Worm (Caenorhabditis elegans): ENCODE data around the gene C01G5.9.

C01G5.9 gene

DNA sequence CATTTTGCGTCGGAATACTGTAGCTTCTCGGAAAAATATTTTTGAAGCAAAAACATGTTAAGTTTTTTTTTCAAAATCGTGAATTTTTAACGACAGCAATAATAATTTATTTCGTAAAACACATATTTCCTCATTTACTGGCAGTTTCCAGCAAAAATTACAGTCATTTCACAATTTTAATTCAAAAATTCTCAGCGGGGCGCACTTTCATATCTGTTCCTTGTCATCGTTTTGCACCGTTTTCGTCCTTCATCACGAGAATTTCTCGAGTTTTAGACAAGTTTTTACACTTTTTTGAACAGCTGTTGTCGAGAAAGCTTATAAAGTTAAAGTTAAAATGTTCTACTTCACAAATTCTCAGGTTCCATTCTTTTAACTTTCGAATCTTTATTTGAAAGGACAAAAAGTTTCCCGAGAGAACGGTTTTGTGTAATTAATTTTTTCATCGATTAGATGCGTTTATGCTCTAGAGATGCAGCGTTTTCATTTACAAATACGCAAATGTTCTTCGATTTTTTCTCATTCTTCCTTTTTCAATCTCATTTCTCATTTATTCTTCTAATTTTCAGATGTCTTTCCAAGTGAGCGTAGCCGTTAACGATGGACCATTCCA lies 2.7 kb downstream of the C01G5.9 start, which contains the start of gene ddi-1:
TSS of gene ddi-1 (plus strand) at position 563 of the 613 bp plus-strand sequence.
- TF ChIP-seq unc-62 (GFP tag; optimal IDR thresholded peaks at IDR 0.05) = no peak

DNA sequence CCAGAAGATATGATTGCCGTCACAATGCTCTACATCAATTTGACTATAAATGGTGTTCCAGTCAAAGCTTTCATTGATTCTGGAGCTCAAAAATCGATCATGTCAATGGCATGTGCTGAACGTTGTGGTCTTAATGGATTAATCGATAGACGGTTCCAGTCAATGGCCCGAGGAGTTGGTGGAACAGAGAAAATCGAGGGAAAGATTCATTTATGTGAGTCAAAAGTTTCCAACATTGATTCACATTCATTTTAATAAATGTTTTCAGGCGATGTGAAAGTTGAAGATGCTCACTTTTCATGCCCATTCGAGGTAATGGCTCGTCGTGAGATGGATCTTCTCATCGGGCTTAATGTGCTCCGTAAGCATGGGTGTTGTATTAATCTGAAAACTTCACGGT lies 4.1 kb downstream of the C01G5.9 start:
- TF ChIP-seq unc-62 (GFP tag; optimal IDR thresholded peaks at IDR 0.05) = no peak

DNA sequence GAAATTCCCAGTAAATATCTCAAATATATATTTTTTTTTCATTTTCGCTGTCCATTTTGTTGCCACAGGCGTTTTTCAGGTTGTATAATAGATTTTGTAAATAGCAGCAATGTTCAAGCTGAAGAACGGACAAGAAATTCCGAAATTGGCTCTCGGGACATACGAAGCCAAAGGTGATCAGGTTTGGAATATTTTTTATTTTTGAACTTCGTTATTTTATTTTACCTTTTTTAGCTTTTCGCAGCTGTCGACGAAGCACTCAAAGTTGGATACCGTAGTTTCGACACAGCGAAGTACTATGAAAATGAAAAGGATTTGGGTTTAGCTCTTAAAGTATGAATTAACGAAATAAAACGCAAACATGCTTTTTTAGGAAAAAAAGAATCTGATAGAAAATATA lies 4.8 kb downstream of the C01G5.9 start, which contains the start of gene C01G5.5:
TSS of gene C01G5.5 (plus strand) at position 80 of the 400 bp plus-strand sequence.
- no peak for TF ChIP-seq unc-62 (GFP tag; optimal IDR thresholded peaks at IDR 0.05)

DNA sequence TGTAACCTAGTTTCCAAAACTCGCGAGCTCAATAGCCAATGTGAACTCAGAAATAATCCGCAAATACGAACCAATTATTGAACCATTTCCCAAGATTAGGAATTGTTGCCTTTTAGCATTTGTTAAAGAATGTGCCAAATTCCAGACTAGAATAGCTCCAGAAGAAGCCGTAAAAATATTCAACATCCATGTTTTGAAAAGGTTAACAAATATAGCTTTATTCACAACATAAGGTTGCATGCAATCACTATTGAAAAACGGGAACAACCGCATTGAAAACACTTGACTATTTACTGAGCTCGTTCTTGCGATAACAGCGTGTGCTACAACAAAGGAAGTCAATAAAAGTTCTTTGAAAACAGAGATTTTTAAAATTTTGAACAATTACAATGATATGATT lies 6.8 kb downstream of the C01G5.9 start:
- no peak for TF ChIP-seq unc-62 (GFP tag; optimal IDR thresholded peaks at IDR 0.05)

DNA sequence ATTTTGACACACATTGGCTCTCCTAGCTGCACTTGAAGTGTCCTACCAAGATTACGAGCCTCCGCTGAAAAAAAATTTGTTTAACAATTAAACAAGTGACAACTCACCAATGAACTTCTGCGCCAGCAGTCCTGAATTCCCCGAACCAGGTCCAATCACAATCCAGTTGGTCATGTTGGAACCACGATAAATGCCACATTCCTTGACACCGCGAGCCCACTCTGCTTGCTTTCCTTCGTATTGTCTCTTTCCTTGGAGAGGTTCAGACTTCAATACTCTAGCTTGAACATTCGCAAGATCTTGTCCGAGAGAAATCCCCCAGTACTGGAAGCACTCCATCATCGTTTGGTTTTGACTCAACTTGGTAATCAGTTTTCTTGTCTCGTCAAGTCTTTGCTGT lies 8.5 kb downstream of the C01G5.9 start:
- TF ChIP-seq unc-62 (GFP tag; optimal IDR thresholded peaks at IDR 0.05) = no peak

DNA sequence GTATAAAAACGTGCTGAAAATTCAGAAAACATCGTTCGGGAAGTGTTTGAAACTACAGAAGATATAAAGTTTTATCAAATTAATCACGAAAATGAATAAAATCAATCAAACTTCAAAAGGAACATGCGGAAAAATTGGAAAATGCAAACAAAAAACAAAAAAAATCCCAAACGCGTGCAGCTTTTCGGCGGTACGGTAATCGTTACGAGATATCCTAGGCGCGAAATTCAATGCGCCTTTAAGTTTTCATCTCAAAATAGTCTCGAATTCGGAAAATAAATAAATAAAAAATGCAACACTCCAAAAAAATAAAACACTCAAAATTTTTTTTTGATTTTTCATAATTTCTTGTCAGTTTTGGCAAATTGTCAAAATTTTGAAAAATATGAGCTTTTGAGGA lies 10.1 kb downstream of the C01G5.9 start:
- no peak for TF ChIP-seq unc-62 (GFP tag; optimal IDR thresholded peaks at IDR 0.05)

DNA sequence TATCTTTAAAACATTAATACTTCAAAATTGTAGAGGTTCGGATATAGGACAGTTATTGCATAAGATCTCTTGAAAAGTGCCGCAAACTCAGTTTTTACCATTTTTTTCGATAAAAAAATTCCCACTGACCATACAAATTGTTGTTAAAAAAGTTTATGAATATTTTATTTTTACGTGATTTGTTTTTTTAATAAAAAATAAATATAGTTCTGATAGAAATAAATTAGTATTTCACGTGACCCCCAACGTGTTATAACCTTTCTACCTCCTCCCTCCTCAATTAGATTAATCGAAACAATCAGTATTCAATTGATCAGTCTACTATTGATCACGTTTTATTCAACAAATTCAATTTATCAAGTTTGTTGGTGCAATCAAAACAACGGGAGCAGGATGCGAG lies 11.8 kb downstream of the C01G5.9 start, which contains the start of gene C01G5.4:
TSS of gene C01G5.4 (plus strand) at position 301 of the 400 bp plus-strand sequence.
- TF ChIP-seq unc-62 (GFP tag; optimal IDR thresholded peaks at IDR 0.05) = no peak

DNA sequence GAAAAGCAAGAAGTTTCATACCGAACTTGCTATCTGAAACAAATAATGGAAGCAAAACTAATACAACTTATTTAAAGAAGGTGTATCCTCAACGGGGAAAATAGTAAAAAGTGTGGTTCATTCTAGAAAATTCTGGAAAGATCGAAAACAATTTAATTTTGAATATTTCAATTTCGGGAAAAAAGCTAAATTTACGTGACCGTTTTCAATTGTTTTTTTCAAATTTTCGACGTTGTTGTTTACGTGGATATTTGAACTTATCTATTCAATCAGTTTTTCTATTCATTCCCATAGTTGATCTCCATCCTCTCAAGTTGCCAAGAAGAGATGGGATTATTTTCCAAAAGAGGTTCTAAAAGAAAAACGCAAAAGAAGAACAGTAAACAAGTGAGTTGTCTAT lies 16.2 kb downstream of the C01G5.9 start, which contains the start of gene C01G5.3:
TSS of gene C01G5.3 (plus strand) at position 301 of the 400 bp plus-strand sequence.
- no peak for TF ChIP-seq unc-62 (GFP tag; optimal IDR thresholded peaks at IDR 0.05)

DNA sequence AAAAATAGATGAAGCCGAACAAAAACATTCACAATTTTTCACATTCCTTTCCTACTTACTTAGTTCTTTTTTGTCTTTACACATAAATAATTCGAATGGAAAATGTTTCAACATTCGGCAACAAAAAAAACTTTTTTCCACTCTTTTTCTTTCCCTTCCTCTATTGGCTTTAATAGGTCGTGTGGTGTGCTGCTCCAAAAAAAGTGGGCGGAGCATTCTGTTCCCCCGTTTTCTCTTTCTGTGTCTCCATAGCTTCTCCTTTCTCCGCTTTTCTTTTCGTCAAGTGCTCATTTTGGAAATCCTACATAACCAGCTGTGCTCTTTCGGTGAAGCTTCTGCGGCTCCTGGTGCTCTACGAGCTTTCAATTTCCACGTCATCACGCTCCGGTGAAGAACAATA lies 21.7 kb downstream of the C01G5.9 start, which contains the start of gene C01G5.25:
TSS of gene C01G5.25 (plus strand) at position 250 of the 400 bp plus-strand sequence.
- no peak for TF ChIP-seq unc-62 (GFP tag; optimal IDR thresholded peaks at IDR 0.05)

DNA sequence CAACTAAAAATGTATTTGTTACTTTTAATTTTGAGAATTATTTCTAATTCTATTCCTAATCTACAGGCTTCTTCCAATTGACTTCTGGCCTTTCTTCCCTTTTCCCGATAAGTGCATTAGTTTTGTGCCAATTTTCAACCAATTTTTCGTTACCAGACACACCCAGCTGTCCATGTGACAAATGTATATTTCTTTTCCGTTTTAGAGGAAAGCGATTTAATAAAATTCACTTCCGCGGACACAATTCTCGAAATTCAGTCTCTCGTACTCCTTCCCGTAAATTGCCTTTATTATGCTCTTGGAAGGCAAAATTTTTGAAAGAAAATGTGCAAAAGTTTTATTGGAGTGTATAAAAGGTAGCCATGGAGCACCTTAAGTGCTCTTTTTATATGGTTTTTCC lies 23.3 kb downstream of the C01G5.9 start:
- TF ChIP-seq unc-62 (GFP tag; optimal IDR thresholded peaks at IDR 0.05) = no peak

DNA sequence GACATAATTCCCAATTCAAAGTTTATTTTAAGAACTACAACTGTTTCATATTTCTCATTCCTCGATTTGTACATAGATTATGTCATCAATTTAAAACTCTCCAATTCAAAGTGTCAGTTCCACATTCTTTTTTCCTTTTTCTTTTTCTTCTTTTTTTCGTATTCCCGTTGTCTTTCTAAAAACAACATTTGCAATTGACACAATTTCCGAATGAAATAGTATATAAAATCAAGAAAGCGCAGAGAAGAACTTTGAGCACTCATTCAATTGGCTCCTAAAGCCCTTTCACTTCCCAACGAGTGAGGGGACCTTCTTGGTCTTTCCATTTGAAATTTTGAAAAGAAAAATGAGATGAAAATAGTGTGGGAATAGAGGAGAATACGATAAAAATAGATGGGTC lies 27.7 kb downstream of the C01G5.9 start:
- TF ChIP-seq unc-62 (GFP tag; optimal IDR thresholded peaks at IDR 0.05) = no peak

DNA sequence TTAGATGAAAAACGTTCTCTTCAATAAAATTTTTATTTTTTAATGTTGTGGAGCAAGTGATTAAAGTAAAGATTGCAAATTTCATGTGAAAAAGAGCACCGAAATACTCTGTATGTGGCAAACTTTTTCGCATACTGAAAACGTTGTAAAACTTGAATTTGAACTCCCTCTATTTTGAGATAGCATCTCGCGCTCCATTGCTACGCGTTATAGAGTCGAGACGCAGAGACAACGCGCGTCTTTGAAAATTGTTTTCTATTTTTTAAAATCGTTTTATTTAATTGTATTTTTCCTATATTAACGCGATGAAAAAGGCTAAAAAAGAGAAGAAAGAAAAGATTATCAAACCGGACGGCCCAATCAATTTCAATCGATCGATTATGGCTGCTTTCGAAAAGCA lies 28.9 kb downstream of the C01G5.9 start, which contains the start of gene fan-1:
TSS of gene fan-1 (plus strand) at position 78 of the 400 bp plus-strand sequence.
- TF ChIP-seq unc-62 (GFP tag; optimal IDR thresholded peaks at IDR 0.05) = no peak

DNA sequence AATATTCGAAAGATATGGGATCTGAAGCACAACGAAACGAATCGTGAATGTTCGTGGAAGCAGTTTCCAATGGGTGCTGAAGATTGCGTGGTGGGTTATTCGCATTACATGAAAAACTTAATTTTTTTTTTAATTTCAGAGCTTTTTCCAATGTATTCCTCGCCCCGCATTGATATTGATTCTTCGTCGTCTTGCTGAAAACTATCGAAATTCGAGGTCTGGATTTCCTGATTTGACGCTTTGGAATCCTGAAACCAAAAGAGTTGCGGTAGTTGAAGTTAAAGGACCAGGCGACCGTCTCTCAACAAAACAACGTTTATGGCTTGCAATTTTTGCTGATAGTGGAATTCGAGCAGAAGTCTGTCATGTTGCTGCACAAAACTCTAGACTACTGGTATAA lies 32.3 kb downstream of the C01G5.9 start:
- TF ChIP-seq unc-62 (GFP tag; optimal IDR thresholded peaks at IDR 0.05) = no peak

DNA sequence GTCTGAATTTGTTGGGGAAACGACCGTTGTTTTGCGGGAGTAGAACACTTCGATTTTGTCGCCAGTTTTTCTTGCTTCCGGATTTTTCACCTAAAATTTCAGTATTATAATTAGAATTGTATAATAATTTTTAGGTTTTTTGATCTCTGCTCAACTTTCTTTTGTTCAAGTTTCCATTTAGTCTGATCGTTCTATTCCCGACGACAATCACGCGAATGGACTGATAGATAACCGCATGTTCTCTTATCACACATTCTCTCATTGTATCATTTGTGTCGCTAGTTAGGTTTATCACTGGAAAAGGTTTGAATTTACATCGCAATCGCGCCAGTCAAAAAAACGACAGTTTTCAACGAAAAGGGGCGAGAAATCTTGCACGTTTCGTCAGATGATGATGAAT lies 35.2 kb downstream of the C01G5.9 start:
- no peak for TF ChIP-seq unc-62 (GFP tag; optimal IDR thresholded peaks at IDR 0.05)

DNA sequence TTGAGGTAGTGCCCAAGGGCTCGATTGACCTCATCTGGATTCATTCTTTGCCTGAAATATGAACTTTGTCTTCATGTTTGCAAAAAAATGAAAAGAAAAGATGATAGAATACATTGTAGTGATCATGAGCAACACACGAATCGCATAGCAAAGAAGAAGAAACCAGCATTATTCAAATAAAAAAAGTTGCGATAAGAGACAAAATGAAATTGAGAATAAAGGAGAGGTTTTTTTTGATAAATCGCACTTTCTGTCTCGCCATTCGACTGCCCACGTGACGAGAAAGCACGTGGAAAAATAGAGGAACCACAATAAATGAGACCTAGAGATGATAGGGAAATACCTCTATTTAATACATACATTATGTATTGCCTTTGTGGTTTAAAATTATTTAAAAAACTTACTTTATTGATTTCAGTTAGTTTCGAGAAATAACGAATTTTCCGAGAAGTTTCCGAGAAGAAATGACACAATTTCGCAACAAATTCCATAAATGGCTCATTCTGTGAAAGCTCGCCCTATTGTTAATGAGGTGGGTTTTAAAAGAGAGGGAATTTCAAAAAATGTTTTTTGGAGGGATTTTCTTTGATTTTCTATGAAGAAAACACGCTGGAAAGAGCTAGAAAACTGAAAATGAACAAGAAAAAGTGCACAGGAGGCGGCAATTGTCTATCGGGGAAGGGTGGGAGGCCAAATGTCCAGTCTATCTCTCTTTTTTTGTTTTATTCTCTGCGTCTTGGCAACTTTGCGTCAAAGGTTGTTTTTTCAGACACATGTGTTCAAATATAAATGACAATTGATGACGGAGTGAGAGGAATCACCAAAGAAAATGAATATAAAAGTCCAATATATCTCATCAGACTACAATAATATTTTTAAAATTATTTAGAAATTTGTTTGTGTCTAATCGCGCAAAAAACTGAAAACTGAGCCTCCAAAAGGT lies 36.0 kb downstream of the C01G5.9 start, which contains the start of gene paqr-1:
TSS of gene paqr-1 (minus strand) at position 51 of the 943 bp plus-strand sequence.
- TF ChIP-seq unc-62 (GFP tag; optimal IDR thresholded peaks at IDR 0.05) = no peak

DNA sequence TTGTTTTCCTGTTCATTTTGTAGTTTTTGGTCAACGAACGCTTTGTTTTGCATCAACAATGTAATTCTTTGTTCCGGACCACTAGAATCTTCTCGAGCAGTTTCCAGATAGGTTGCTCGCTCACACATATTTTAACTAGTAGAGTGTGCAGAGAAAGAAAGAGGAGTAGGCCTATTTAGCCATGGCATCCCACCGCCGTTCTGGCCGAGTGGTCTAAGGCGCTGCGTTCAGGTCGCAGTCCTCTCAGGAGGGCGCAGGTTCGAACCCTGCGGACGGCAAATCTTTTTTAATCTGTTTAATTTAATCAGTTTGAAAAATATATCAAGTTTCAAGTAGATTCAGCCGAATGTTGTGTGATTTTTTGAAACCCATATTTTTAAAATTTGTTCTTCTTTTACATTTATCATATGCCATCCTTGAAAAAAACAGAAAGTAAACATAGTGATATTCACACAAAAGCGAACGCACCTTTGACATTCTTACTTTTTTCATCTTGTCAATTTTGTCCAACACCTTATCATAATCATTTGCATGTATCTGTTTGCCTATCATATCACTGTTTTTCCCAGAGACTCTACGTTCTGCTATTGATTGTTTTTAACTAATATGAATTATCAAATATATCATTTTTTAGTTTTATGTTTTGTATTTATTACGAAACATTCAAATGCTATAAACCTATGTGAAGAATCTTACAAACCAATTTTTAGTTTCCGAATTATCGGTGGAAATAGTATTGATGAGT lies 37.1 kb downstream of the C01G5.9 start, which contains the start of gene try-3:
TSS of gene try-3 (plus strand) at position 532 of the 745 bp plus-strand sequence.
- TF ChIP-seq unc-62 (GFP tag; optimal IDR thresholded peaks at IDR 0.05) = no peak

All from whole organism, dauer.